Worm (Caenorhabditis elegans) whole organism, L3 larva: ENCODE data around the gene M106.2.

Source experiments
- ceh-82 ChIP-seq: fragments of 150-350 bp; optimal IDR thresholded peaks from 2 replicates; lab custom pipeline; 2014; ENCODE audit warnings: missing biosample characterization, missing genetic modification characterization
- mml-1 ChIP-seq: fragments of 150-350 bp; sonication (generic microtip); optimal IDR thresholded peaks from 3 replicates; lab custom pipeline; 2014; ENCODE audit warnings: missing biosample characterization, missing genetic modification characterization
- nhr-11 ChIP-seq: fragments of 150-350 bp; optimal IDR thresholded peaks from 2 replicates; lab custom pipeline; 2014; ENCODE audit warnings: missing biosample characterization, missing genetic modification characterization
- pqm-1 ChIP-seq: fragments of 150-350 bp; optimal IDR thresholded peaks from 2 replicates; lab custom pipeline; 2017; ENCODE audit warnings: missing biosample characterization, missing genetic modification characterization, inconsistent platforms

DNA sequence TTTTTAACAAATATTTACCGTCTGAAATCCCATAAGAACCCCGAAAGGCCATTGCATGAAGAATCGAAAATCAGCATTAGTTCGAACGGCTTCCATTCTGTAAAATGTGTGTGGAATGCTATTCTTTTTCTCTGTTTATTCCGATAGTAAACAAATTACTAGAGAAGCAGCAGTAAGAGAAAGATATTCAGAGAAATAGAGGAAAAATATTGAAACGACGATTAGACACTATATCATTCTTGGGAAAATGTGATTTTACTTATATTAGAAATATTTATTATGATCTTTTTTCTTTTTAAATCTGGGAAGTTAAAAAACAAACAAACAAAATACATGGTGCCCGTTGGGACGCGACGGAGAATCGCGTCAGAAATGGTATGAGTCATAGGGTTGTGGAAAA is 6.3 kb downstream of the M106.2 start, which contains the start of gene M106.8:
- TF ChIP-seq mml-1 (tag; lab: Kevin White, UChicago): no peak
- TF ChIP-seq pqm-1 (tag; lab: Kevin White, UChicago): no peak
- no peak for TF ChIP-seq ceh-82 (tag; lab: Kevin White, UChicago)
- TF ChIP-seq nhr-11 (tag; lab: Kevin White, UChicago): no peak
